Fruit fly (Drosophila melanogaster) whole organism, embryonic: ENCODE results near the gene Ac78C.

Source experiments
- BEAF-32 ChIP-seq: fragments of 200-800 bp; sonication (Bioruptor generic); optimal IDR thresholded peaks from 3 replicates; lab custom pipeline; 2017; ENCODE audit warnings: missing biosample characterization, missing genetic modification characterization, mild to moderate bottlenecking, moderate library complexity, missing genetic modification reagents
- CG10209 ChIP-seq: fragments of 200-800 bp; sonication (Bioruptor generic); optimal IDR thresholded peaks from 3 replicates; lab custom pipeline; 2017; ENCODE audit warnings: missing biosample characterization, mild to moderate bottlenecking, missing genetic modification characterization, missing genetic modification reagents
- CG10959 ChIP-seq: fragments of 200-800 bp; sonication (Bioruptor generic); IDR thresholded peaks from 2 replicates; pipeline ENCODE4 v1.3.6; 2022; ENCODE audit warnings: missing biosample characterization, missing genetic modification characterization
- CG13424 ChIP-seq: fragments of 200-800 bp; sonication (Bioruptor generic); optimal IDR thresholded peaks from 2 replicates; lab custom pipeline; 2019; ENCODE audit warnings: missing biosample characterization, mild to moderate bottlenecking, missing genetic modification characterization, moderate library complexity
- CG15601 ChIP-seq: fragments of 200-800 bp; sonication (Bioruptor generic); optimal IDR thresholded peaks from 3 replicates; lab custom pipeline; 2019; ENCODE audit warnings: missing biosample characterization, mild to moderate bottlenecking, missing genetic modification characterization, moderate library complexity
- CG17359 ChIP-seq: fragments of 200-800 bp; sonication (Bioruptor generic); optimal IDR thresholded peaks from 3 replicates; lab custom pipeline; 2018; ENCODE audit warnings: missing biosample characterization, mild to moderate bottlenecking, missing genetic modification characterization, moderate library complexity
- CG18262 ChIP-seq: fragments of 200-800 bp; optimal IDR thresholded peaks from 3 replicates; lab custom pipeline; 2019; ENCODE audit warnings: missing biosample characterization, mild to moderate bottlenecking, missing genetic modification characterization, moderate library complexity
- CG18599 ChIP-seq: fragments of 200-800 bp; sonication (Bioruptor generic); optimal IDR thresholded peaks from 3 replicates; lab custom pipeline; 2017; ENCODE audit warnings: missing biosample characterization, missing genetic modification characterization, mild to moderate bottlenecking, moderate library complexity, missing genetic modification reagents
- CG2116 ChIP-seq: fragments of 200-800 bp; sonication (Bioruptor generic); optimal IDR thresholded peaks from 3 replicates; lab custom pipeline; 2018; ENCODE audit warnings: missing biosample characterization, mild to moderate bottlenecking, missing genetic modification characterization
- CG2875 ChIP-seq: fragments of 200-800 bp; sonication (Bioruptor generic); optimal IDR thresholded peaks from 2 replicates; lab custom pipeline; 2017; ENCODE audit warnings: missing biosample characterization, mild to moderate bottlenecking, missing genetic modification characterization, missing genetic modification reagents
- CG31224 ChIP-seq: fragments of 200-800 bp; sonication (Bioruptor generic); IDR thresholded peaks from 2 replicates; pipeline ENCODE4 v1.3.6; 2022; ENCODE audit warnings: missing biosample characterization, missing genetic modification characterization
- CG3281 ChIP-seq: fragments of 200-800 bp; sonication (Bioruptor generic); optimal IDR thresholded peaks from 3 replicates; lab custom pipeline; 2017; ENCODE audit warnings: missing biosample characterization, mild to moderate bottlenecking, missing genetic modification characterization
- CG34422 ChIP-seq: fragments of 200-800 bp; sonication (Bioruptor generic); IDR thresholded peaks from 3 replicates; pipeline ENCODE4 v1.3.6; 2022; ENCODE audit warnings: missing biosample characterization, missing genetic modification characterization
- CG4424 ChIP-seq: fragments of 200-800 bp; sonication (Bioruptor generic); optimal IDR thresholded peaks from 3 replicates; lab custom pipeline; 2016; ENCODE audit warnings: missing biosample characterization, missing genetic modification characterization
- CG5245 ChIP-seq: fragments of 200-800 bp; sonication (Bioruptor generic); optimal IDR thresholded peaks from 3 replicates; lab custom pipeline; 2016; ENCODE audit warnings: missing biosample characterization, missing genetic modification characterization
- CG6175 ChIP-seq: fragments of 200-800 bp; sonication (Bioruptor generic); IDR thresholded peaks from 3 replicates; pipeline ENCODE4 v1.3.6; 2022; ENCODE audit warnings: missing biosample characterization, missing genetic modification characterization
- CG8089 ChIP-seq: fragments of 200-800 bp; sonication (Bioruptor generic); optimal IDR thresholded peaks from 3 replicates; lab custom pipeline; 2016; ENCODE audit warnings: missing biosample characterization, missing genetic modification characterization
- CG8765 ChIP-seq: fragments of 200-800 bp; sonication (Bioruptor generic); IDR thresholded peaks from 2 replicates; pipeline ENCODE4 v1.3.6; 2022; ENCODE audit warnings: missing biosample characterization, missing genetic modification characterization
- CG8944 ChIP-seq: fragments of 200-800 bp; sonication (Bioruptor generic); optimal IDR thresholded peaks from 3 replicates; lab custom pipeline; 2016; ENCODE audit warnings: missing biosample characterization, missing genetic modification characterization
- CkIIα-i1 ChIP-seq: fragments of 200-800 bp; sonication (Bioruptor generic); IDR thresholded peaks from 2 replicates; pipeline ENCODE4 v1.3.6; 2022; ENCODE audit warnings: missing biosample characterization, missing genetic modification characterization
- CoRest ChIP-seq: fragments of 200-800 bp; sonication (Bioruptor generic); optimal IDR thresholded peaks from 3 replicates; lab custom pipeline; 2018; ENCODE audit warnings: missing biosample characterization, mild to moderate bottlenecking, missing genetic modification characterization, moderate library complexity
- Dref ChIP-seq: fragments of 200-800 bp; sonication (Bioruptor generic); IDR thresholded peaks from 2 replicates; pipeline ENCODE4 v1.3.6; 2022; ENCODE audit warnings: missing biosample characterization, missing genetic modification characterization
- E2f2 ChIP-seq: fragments of 200-800 bp; sonication (Bioruptor generic); IDR thresholded peaks from 2 replicates; pipeline ENCODE4 v1.3.6; 2022; ENCODE audit warnings: missing biosample characterization, missing genetic modification characterization
- HLH4C ChIP-seq: fragments of 200-800 bp; sonication (Bioruptor generic); IDR thresholded peaks from 3 replicates; pipeline ENCODE4 v1.3.6; 2022; ENCODE audit warnings: missing biosample characterization, missing genetic modification characterization; ENCODE audit not compliant: partially characterized antibody
- Lpt ChIP-seq: fragments of >200 bp; optimal IDR thresholded peaks from 2 replicates; lab custom pipeline; 2018; ENCODE audit warnings: missing biosample characterization, missing genetic modification characterization
- Side ChIP-seq: fragments of 200-800 bp; sonication (Bioruptor generic); optimal IDR thresholded peaks from 2 replicates; lab custom pipeline; 2016; ENCODE audit warnings: missing biosample characterization, missing genetic modification characterization
- amos ChIP-seq: fragments of 200-800 bp; sonication (Bioruptor generic); IDR thresholded peaks from 2 replicates; pipeline ENCODE4 v1.3.6; 2022; ENCODE audit warnings: missing biosample characterization, missing genetic modification characterization; ENCODE audit not compliant: partially characterized antibody
- ato ChIP-seq: fragments of 200-800 bp; sonication (Bioruptor generic); IDR thresholded peaks from 2 replicates; pipeline ENCODE4 v1.3.6; 2022; ENCODE audit warnings: missing biosample characterization, missing genetic modification characterization; ENCODE audit not compliant: partially characterized antibody
- bab2 ChIP-seq: fragments of 200-800 bp; sonication (Bioruptor generic); optimal IDR thresholded peaks from 2 replicates; lab custom pipeline; 2016; ENCODE audit warnings: missing biosample characterization, missing genetic modification characterization
- bcd ChIP-seq: fragments of 200-800 bp; sonication (Bioruptor generic); optimal IDR thresholded peaks from 2 replicates; lab custom pipeline; 2017; ENCODE audit warnings: missing biosample characterization, mild to moderate bottlenecking, missing genetic modification characterization
- fd96Cb ChIP-seq: fragments of 200-800 bp; sonication (Bioruptor generic); optimal IDR thresholded peaks from 2 replicates; lab custom pipeline; 2018; ENCODE audit warnings: missing biosample characterization, mild to moderate bottlenecking, missing genetic modification characterization, moderate library complexity
- fu2 ChIP-seq: fragments of 200-800 bp; sonication (Bioruptor generic); optimal IDR thresholded peaks from 2 replicates; lab custom pipeline; 2016; ENCODE audit warnings: missing biosample characterization, missing genetic modification characterization
- gcm ChIP-seq: fragments of 200-800 bp; sonication (Bioruptor generic); optimal IDR thresholded peaks from 2 replicates; lab custom pipeline; 2019; ENCODE audit warnings: missing biosample characterization, mild to moderate bottlenecking, missing genetic modification characterization, moderate library complexity
- her ChIP-seq: fragments of 200-800 bp; sonication (Bioruptor generic); optimal IDR thresholded peaks from 2 replicates; lab custom pipeline; 2016; ENCODE audit warnings: missing biosample characterization, missing genetic modification characterization
- ken ChIP-seq: fragments of 200-800 bp; sonication (Bioruptor generic); IDR thresholded peaks from 3 replicates; pipeline ENCODE4 v1.3.6; 2022; ENCODE audit warnings: missing biosample characterization, missing genetic modification characterization
- klu ChIP-seq: fragments of 200-800 bp; sonication (Bioruptor generic); IDR thresholded peaks from 2 replicates; pipeline ENCODE4 v1.3.6; 2022; ENCODE audit warnings: missing biosample characterization, missing genetic modification characterization
- lola ChIP-seq, 3 experiments: fragments of >200 bp in 2 of 3; fragments of 200-800 bp in 1 of 3; sonication (Bioruptor generic) in 1 of 3; optimal IDR thresholded peaks; 2 replicates each; lab custom pipeline; 2017 to 2019; ENCODE audit warnings: missing biosample characterization in 3 of 3, missing genetic modification characterization in 3 of 3, mild to moderate bottlenecking in 1 of 3, moderate library complexity in 1 of 3
- pan ChIP-seq, 4 experiments: fragments of >200 bp in 3 of 4; fragments of 200-800 bp in 1 of 4; sonication (Bioruptor generic) in 1 of 4; optimal IDR thresholded peaks in 3 of 4; IDR thresholded peaks in 1 of 4; 2 replicates each; pipeline versions ENCODE4 v1.3.6 to Lab custom; 2017 to 2022; ENCODE audit warnings: missing biosample characterization in 2 of 4, missing genetic modification characterization in 2 of 4, mixed read lengths in 1 of 4
- peb ChIP-seq: fragments of 200-800 bp; sonication (Bioruptor generic); IDR thresholded peaks from 2 replicates; pipeline ENCODE4 v1.3.6; 2022; ENCODE audit warnings: missing biosample characterization, missing genetic modification characterization
- pho ChIP-seq: fragments of 200-800 bp; sonication (Bioruptor generic); optimal IDR thresholded peaks from 2 replicates; lab custom pipeline; 2016; ENCODE audit warnings: missing biosample characterization, missing genetic modification characterization
- phol ChIP-seq: fragments of 200-800 bp; sonication (Bioruptor generic); optimal IDR thresholded peaks from 3 replicates; lab custom pipeline; 2018; ENCODE audit warnings: missing biosample characterization, mild to moderate bottlenecking, missing genetic modification characterization, moderate library complexity
- pita ChIP-seq: fragments of 200-800 bp; sonication (Bioruptor generic); optimal IDR thresholded peaks from 2 replicates; lab custom pipeline; 2017; ENCODE audit warnings: missing biosample characterization, mild to moderate bottlenecking, missing genetic modification characterization
- pros ChIP-seq: fragments of 200-800 bp; sonication (Bioruptor generic); optimal IDR thresholded peaks from 3 replicates; lab custom pipeline; 2019; ENCODE audit warnings: missing biosample characterization, mild to moderate bottlenecking, missing genetic modification characterization, moderate library complexity
- salm ChIP-seq: fragments of 200-800 bp; sonication (Bioruptor generic); optimal IDR thresholded peaks from 2 replicates; lab custom pipeline; 2018; ENCODE audit warnings: missing biosample characterization, mild to moderate bottlenecking, missing genetic modification characterization
- schlank ChIP-seq: fragments of 200-800 bp; sonication (Bioruptor generic); optimal IDR thresholded peaks from 2 replicates; lab custom pipeline; 2018; ENCODE audit warnings: missing biosample characterization, mild to moderate bottlenecking, missing genetic modification characterization
- sens ChIP-seq: fragments of 200-800 bp; sonication (Bioruptor generic); peaks from one replicate; lab custom pipeline; 2016; ENCODE audit warnings: missing biosample characterization, missing genetic modification characterization
- tap ChIP-seq: fragments of 200-800 bp; optimal IDR thresholded peaks from 3 replicates; lab custom pipeline; 2019; ENCODE audit warnings: missing biosample characterization, mild to moderate bottlenecking, missing genetic modification characterization, moderate library complexity
- tup ChIP-seq: fragments of 200-800 bp; sonication (Bioruptor generic); optimal IDR thresholded peaks from 2 replicates; lab custom pipeline; 2016; ENCODE audit warnings: missing biosample characterization, mild to moderate bottlenecking, missing genetic modification characterization, moderate library complexity
- unc-4 ChIP-seq: fragments of 200-800 bp; sonication (Bioruptor generic); IDR thresholded peaks from 2 replicates; pipeline ENCODE4 v1.3.6; 2022; ENCODE audit warnings: missing biosample characterization, missing genetic modification characterization; ENCODE audit not compliant: partially characterized antibody

Ac78C gene

DNA sequence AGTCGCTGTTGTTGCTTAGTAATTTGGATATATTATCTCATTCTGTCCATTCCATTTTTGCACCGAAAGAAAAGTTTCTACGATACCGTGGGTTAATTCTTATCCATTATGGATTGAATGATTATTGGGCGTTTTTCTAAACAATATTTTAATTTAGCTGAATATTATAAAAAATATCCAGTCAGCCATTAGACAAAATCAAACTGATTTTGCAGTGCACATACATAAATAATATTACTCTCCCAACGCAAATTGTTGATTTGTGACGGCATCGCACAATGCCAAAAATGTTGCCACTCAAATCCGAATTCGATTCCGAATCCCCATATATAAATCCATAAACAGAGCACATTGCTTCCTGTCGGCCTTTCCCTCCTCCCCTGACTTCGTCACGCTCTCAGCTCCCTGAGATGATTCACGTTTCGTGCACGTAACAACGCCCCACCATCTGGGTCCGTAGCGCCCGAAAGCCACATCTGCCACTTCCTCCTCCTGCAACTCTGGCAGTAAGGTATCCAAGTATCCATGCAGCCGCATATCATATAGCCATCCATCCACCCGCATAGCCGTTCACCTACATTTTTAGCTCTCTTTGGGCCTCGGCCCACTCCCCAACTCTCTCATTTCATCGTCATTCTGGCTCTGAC is 5.3 kb upstream of the Ac78C start (continued):
- TF ChIP-seq CG34422 (GFP tag; lab: Robert Waterston, UW): peak; percentile 10; the same call in 2 of the 3 replicates
- peak; percentile 49 for TF ChIP-seq bab2 (GFP tag; lab: Kevin White, UChicago)
- TF ChIP-seq HLH4C: 0 out of 3 replicates have a peak, but pooled peaks have one; percentile 11
- peak; percentile 70 for TF ChIP-seq CG31224 (GFP tag; lab: Robert Waterston, UW)
- peak; percentile 7 for TF ChIP-seq CG8944
- TF ChIP-seq Dref: no peak
- TF ChIP-seq pho (GFP tag; lab: Kevin White, UChicago): peak; percentile 77
- peak; percentile 40 for TF ChIP-seq schlank
- TF ChIP-seq CG3281: peak; percentile 83
- peak; percentile 80 for TF ChIP-seq CG18599 (GFP tag; lab: Kevin White, UChicago)
- TF ChIP-seq peb (GFP tag; lab: Robert Waterston, UW): no peak
- TF ChIP-seq lola (GFP tag; optimal IDR thresholded peaks at IDR 0.05; lab: Kevin White, UChicago): no peak
- no peak for TF ChIP-seq Lpt
- no peak for TF ChIP-seq CG8765 (GFP tag; lab: Robert Waterston, UW)
- TF ChIP-seq salm (tag; lab: Kevin White, UChicago): no peak
- TF ChIP-seq ken (GFP tag; lab: Robert Waterston, UW): no peak
- no peak for TF ChIP-seq pan (optimal IDR thresholded peaks at IDR 0.05; lab: Kevin White, UChicago)
- peak in 1 of 2 experiments; percentile 69 for TF ChIP-seq pan (GFP tag; optimal IDR thresholded peaks at IDR 0.05 in 1 of 2, IDR thresholded peaks at IDR 0.05 in 1 of 2)
- TF ChIP-seq gcm: no peak
- TF ChIP-seq CG2875 (GFP tag; lab: Kevin White, UChicago): no peak
- no peak for TF ChIP-seq E2f2 (GFP tag; lab: Robert Waterston, UW)
- TF ChIP-seq CG13424: peak; percentile 57
- peak; percentile 51 for TF ChIP-seq fu2 (GFP tag; lab: Kevin White, UChicago)
- TF ChIP-seq CG10959 (GFP tag; lab: Robert Waterston, UW): no peak
- peak; percentile 11 for TF ChIP-seq sens (GFP tag; lab: Kevin White, UChicago)
- TF ChIP-seq tup (GFP tag; lab: Kevin White, UChicago): peak; percentile 8
- TF ChIP-seq CG10209 (GFP tag; lab: Kevin White, UChicago): peak; percentile 69
- TF ChIP-seq CG8089 (GFP tag; lab: Kevin White, UChicago): no peak
- TF ChIP-seq CG6175: peak; percentile 37; the same call in 1 of the 3 replicates
- TF ChIP-seq phol: peak; percentile 37
- TF ChIP-seq CG5245 (GFP tag; lab: Kevin White, UChicago): no peak
- no peak for TF ChIP-seq CkIIα-i1
- TF ChIP-seq klu (GFP tag; lab: Robert Waterston, UW): peak; percentile 68
- TF ChIP-seq her (GFP tag; lab: Kevin White, UChicago): no peak
- no peak for TF ChIP-seq unc-4 (GFP tag; lab: Robert Waterston, UW)
- TF ChIP-seq fd96Cb: peak; percentile 5
- no peak for TF ChIP-seq BEAF-32 (GFP tag; lab: Kevin White, UChicago)
- TF ChIP-seq CG17359: peak; percentile 49
- TF ChIP-seq CG18262 (tag; lab: Kevin White, UChicago): no peak
- TF ChIP-seq pros (GFP tag; lab: Kevin White, UChicago): no peak
- TF ChIP-seq CG2116 (GFP tag; lab: Kevin White, UChicago): peak; percentile 36
- TF ChIP-seq CoRest (tag; lab: Kevin White, UChicago): no peak
- no peak for TF ChIP-seq Side (GFP tag; lab: Kevin White, UChicago)
- peak; percentile 61 for TF ChIP-seq bcd
- no peak for TF ChIP-seq ato (GFP tag; lab: Robert Waterston, UW)
- TF ChIP-seq CG15601 (tag; lab: Kevin White, UChicago): no peak
- TF ChIP-seq tap: no peak
- no peak for TF ChIP-seq amos (GFP tag; lab: Robert Waterston, UW)
- TF ChIP-seq pita (GFP tag; lab: Kevin White, UChicago): no peak
- TF ChIP-seq CG4424: peak; percentile 51
